Worm (Caenorhabditis elegans) whole organism, young adult: Measurements from ENCODE around the gene fbxl-5.
A peak's percentile ranks its signal among the peaks of the same experiment; 100 is the strongest.

Experiments used
- B0019.2 ChIP-seq: fragments of 200-800 bp; sonication (Bioruptor generic); conservative IDR thresholded peaks from 2 replicates; pipeline ENCODE4 v1.3.6; 2022; ENCODE audit warnings: missing genetic modification reagents, missing genetic modification characterization, missing compliant biosample characterization
- B0035.1 ChIP-seq: sonication (generic microtip); optimal IDR thresholded peaks from 2 replicates; lab custom pipeline; 2016; ENCODE audit warnings: missing genetic modification characterization, mild to moderate bottlenecking, missing compliant biosample characterization, missing genotype, missing genetic modification reagents
- B0261.1 ChIP-seq: sonication (generic microtip); optimal IDR thresholded peaks from 2 replicates; lab custom pipeline; 2016; ENCODE audit warnings: mild to moderate bottlenecking, missing genetic modification characterization, moderate library complexity, missing compliant biosample characterization
- B0336.3 ChIP-seq: fragments of 200-800 bp; sonication (Bioruptor generic); IDR thresholded peaks from 2 replicates; pipeline ENCODE4 v1.3.6; 2022; ENCODE audit warnings: missing genetic modification characterization, missing compliant biosample characterization
- C06A6.2 ChIP-seq: fragments of 200-800 bp; sonication (Bioruptor generic); conservative IDR thresholded peaks from 2 replicates; pipeline ENCODE4 v1.3.6; 2022; ENCODE audit warnings: missing genetic modification characterization, missing compliant biosample characterization
- F10E7.11 ChIP-seq: sonication (generic microtip); optimal IDR thresholded peaks from 2 replicates; lab custom pipeline; 2017; ENCODE audit warnings: mild to moderate bottlenecking, missing genetic modification characterization, moderate library complexity, missing compliant biosample characterization
- F22D6.2 ChIP-seq: sonication (generic microtip); optimal IDR thresholded peaks from 2 replicates; lab custom pipeline; 2016; ENCODE audit warnings: mild to moderate bottlenecking, missing genetic modification characterization, missing compliant biosample characterization
- F33H1.4 ChIP-seq: fragments of 200-800 bp; sonication (Bioruptor generic); IDR thresholded peaks from 2 replicates; pipeline ENCODE4 v1.3.6; 2022; ENCODE audit warnings: missing genetic modification reagents, missing genetic modification characterization, missing compliant biosample characterization
- F39B2.1 ChIP-seq: fragments of 200-800 bp; sonication (Bioruptor generic); IDR thresholded peaks from 2 replicates; pipeline ENCODE4 v1.3.6; 2022; ENCODE audit warnings: missing genetic modification reagents, missing genetic modification characterization, missing compliant biosample characterization
- F52B5.7 ChIP-seq: sonication (generic microtip); optimal IDR thresholded peaks from 2 replicates; lab custom pipeline; 2016; ENCODE audit warnings: mild to moderate bottlenecking, missing genetic modification characterization, missing compliant biosample characterization
- F57C9.4 ChIP-seq: sonication (generic microtip); optimal IDR thresholded peaks from 2 replicates; lab custom pipeline; 2017; ENCODE audit warnings: mild to moderate bottlenecking, missing genetic modification characterization, missing compliant biosample characterization
- K12H6.12 ChIP-seq: fragments of 200-800 bp; sonication (Bioruptor generic); optimal IDR thresholded peaks from 2 replicates; lab custom pipeline; 2018; ENCODE audit warnings: mild to moderate bottlenecking, missing genetic modification characterization, missing compliant biosample characterization
- T26A5.8 ChIP-seq: sonication (generic microtip); optimal IDR thresholded peaks from 2 replicates; lab custom pipeline; 2016; ENCODE audit warnings: missing genetic modification characterization, missing compliant biosample characterization
- Y53G8AR.9 ChIP-seq: fragments of 200-800 bp; sonication (Bioruptor generic); conservative IDR thresholded peaks from 2 replicates; pipeline ENCODE4 v1.3.6; 2022; ENCODE audit warnings: missing genetic modification reagents, missing genetic modification characterization, missing compliant biosample characterization
- akir-1 ChIP-seq: fragments of 200-800 bp; sonication (Bioruptor generic); optimal IDR thresholded peaks from 2 replicates; lab custom pipeline; 2018; ENCODE audit warnings: mild to moderate bottlenecking, missing genetic modification characterization, moderate library complexity, missing compliant biosample characterization
- attf-5 ChIP-seq: fragments of 200-800 bp; sonication (Bioruptor generic); optimal IDR thresholded peaks from 2 replicates; lab custom pipeline; 2018; ENCODE audit warnings: mild to moderate bottlenecking, missing genetic modification characterization, missing compliant biosample characterization
- bed-2 ChIP-seq: fragments of 200-800 bp; sonication (Bioruptor generic); IDR thresholded peaks from 2 replicates; pipeline ENCODE4 v1.3.6; 2022; ENCODE audit warnings: missing genetic modification reagents, missing genetic modification characterization, missing compliant biosample characterization
- ceh-27 ChIP-seq: fragments of 200-800 bp; sonication (Bioruptor generic); optimal IDR thresholded peaks from 2 replicates; lab custom pipeline; 2018; ENCODE audit warnings: mild to moderate bottlenecking, missing genetic modification characterization, moderate library complexity, missing compliant biosample characterization
- ceh-91 ChIP-seq: fragments of 200-800 bp; sonication (Bioruptor generic); IDR thresholded peaks from 2 replicates; pipeline ENCODE4 v1.3.6; 2022; ENCODE audit warnings: missing genetic modification reagents, missing genetic modification characterization, missing compliant biosample characterization
- dpff-1 ChIP-seq: sonication (generic microtip); optimal IDR thresholded peaks from 2 replicates; lab custom pipeline; 2017; ENCODE audit warnings: mild to moderate bottlenecking, missing genetic modification characterization, missing compliant biosample characterization
- egl-18 ChIP-seq: fragments of 200-800 bp; sonication (Bioruptor generic); IDR thresholded peaks from 2 replicates; pipeline ENCODE4 v1.3.6; 2022; ENCODE audit warnings: missing genetic modification reagents, missing genetic modification characterization, missing compliant biosample characterization
- fkh-3 ChIP-seq: sonication (generic microtip); optimal IDR thresholded peaks from 2 replicates; lab custom pipeline; 2016; ENCODE audit warnings: mild to moderate bottlenecking, missing genetic modification characterization, missing compliant biosample characterization
- gei-17 ChIP-seq: fragments of 200-800 bp; sonication (Bioruptor generic); optimal IDR thresholded peaks from 2 replicates; lab custom pipeline; 2018; ENCODE audit warnings: mild to moderate bottlenecking, missing genetic modification characterization, missing compliant biosample characterization
- hrde-1 ChIP-seq: sonication (generic microtip); optimal IDR thresholded peaks from 2 replicates; lab custom pipeline; 2016; ENCODE audit warnings: missing genetic modification characterization, mild to moderate bottlenecking, missing compliant biosample characterization, moderate library complexity, missing genotype, missing genetic modification reagents, borderline replicate concordance
- lin-35 ChIP-seq, 3 experiments: fragments of 150-350 bp in 2 of 3; sonication (generic microtip) in 1 of 3; optimal IDR thresholded peaks; 2 replicates each; lab custom pipeline; 2014 to 2018; ENCODE audit warnings: missing biosample characterization in 3 of 3, missing genetic modification characterization in 3 of 3, missing genetic modification reagents in 3 of 3
- lin-40 ChIP-seq: sonication (generic microtip); optimal IDR thresholded peaks from 2 replicates; lab custom pipeline; 2016; ENCODE audit warnings: missing genetic modification characterization, mild to moderate bottlenecking, missing compliant biosample characterization, missing genotype, missing genetic modification reagents
- lin-54 ChIP-seq: fragments of 200-800 bp; sonication (Bioruptor generic); optimal IDR thresholded peaks from 2 replicates; lab custom pipeline; 2018; ENCODE audit warnings: mild to moderate bottlenecking, missing genetic modification characterization, missing compliant biosample characterization
- lsl-1 ChIP-seq: fragments of 200-800 bp; sonication (Bioruptor generic); optimal IDR thresholded peaks from 2 replicates; lab custom pipeline; 2018; ENCODE audit warnings: mild to moderate bottlenecking, missing genetic modification characterization, moderate library complexity, missing compliant biosample characterization
- mel-28 ChIP-seq: sonication (generic microtip); optimal IDR thresholded peaks from 2 replicates; lab custom pipeline; 2016; ENCODE audit warnings: borderline replicate concordance, mild to moderate bottlenecking, missing genetic modification characterization, missing compliant biosample characterization
- nfya-2 ChIP-seq: fragments of 200-800 bp; sonication (Bioruptor generic); IDR thresholded peaks from 2 replicates; pipeline ENCODE4 v1.3.6; 2022; ENCODE audit warnings: missing genetic modification reagents, missing genetic modification characterization, missing compliant biosample characterization
- nhr-120 ChIP-seq: fragments of 200-800 bp; sonication (Bioruptor generic); IDR thresholded peaks from 2 replicates; pipeline ENCODE4 v1.3.6; 2022; ENCODE audit warnings: missing genetic modification characterization, missing compliant biosample characterization
- nhr-80 ChIP-seq: sonication (generic microtip); optimal IDR thresholded peaks from 2 replicates; lab custom pipeline; 2016; ENCODE audit warnings: missing genetic modification characterization, missing compliant biosample characterization
- pbrm-1 ChIP-seq: fragments of 200-800 bp; sonication (Bioruptor generic); IDR thresholded peaks from 2 replicates; pipeline ENCODE4 v1.3.6; 2022; ENCODE audit warnings: missing genetic modification reagents, missing genetic modification characterization, missing compliant biosample characterization
- snpc-3.4 ChIP-seq: sonication (generic microtip); optimal IDR thresholded peaks from 2 replicates; lab custom pipeline; 2017; ENCODE audit warnings: missing genetic modification characterization, mild to moderate bottlenecking, missing compliant biosample characterization, antibody characterized with exemption, moderate library complexity, missing genotype, missing genetic modification reagents
- snpc-4 ChIP-seq, 5 experiments: fragments of 150-350 bp in 1 of 5; sonication (generic microtip) in 4 of 5; optimal IDR thresholded peaks; 2 replicates each; lab custom pipeline; 2014 to 2018; ENCODE audit warnings: missing genetic modification characterization in 5 of 5, missing biosample characterization in 3 of 5, antibody characterized with exemption in 2 of 5, mild to moderate bottlenecking in 2 of 5, missing compliant biosample characterization in 2 of 5, missing genotype in 2 of 5, moderate library complexity in 2 of 5, missing genetic modification reagents in 1 of 5
- somi-1 ChIP-seq: fragments of 200-800 bp; sonication (Bioruptor generic); optimal IDR thresholded peaks from 2 replicates; lab custom pipeline; 2018; ENCODE audit warnings: mild to moderate bottlenecking, missing genetic modification characterization, missing compliant biosample characterization
- sptf-2 ChIP-seq: fragments of 200-800 bp; sonication (Bioruptor generic); optimal IDR thresholded peaks from 2 replicates; lab custom pipeline; 2018; ENCODE audit warnings: mild to moderate bottlenecking, missing genetic modification characterization, missing compliant biosample characterization
- tlf-1 ChIP-seq: fragments of 200-800 bp; sonication (Bioruptor generic); optimal IDR thresholded peaks from 2 replicates; lab custom pipeline; 2018; ENCODE audit warnings: mild to moderate bottlenecking, missing genetic modification characterization, missing compliant biosample characterization
- unc-130 ChIP-seq: sonication (generic microtip); optimal IDR thresholded peaks from 2 replicates; lab custom pipeline; 2016; ENCODE audit warnings: missing genetic modification reagents, missing genetic modification characterization, missing compliant biosample characterization
- xnd-1 ChIP-seq: sonication (generic microtip); optimal IDR thresholded peaks from 2 replicates; lab custom pipeline; 2016; ENCODE audit warnings: missing genotype, missing genetic modification reagents, missing genetic modification characterization, missing compliant biosample characterization
- ztf-22 ChIP-seq: fragments of 200-800 bp; sonication (Bioruptor generic); optimal IDR thresholded peaks from 2 replicates; lab custom pipeline; 2018; ENCODE audit warnings: mild to moderate bottlenecking, missing genetic modification characterization, moderate library complexity, missing compliant biosample characterization

fbxl-5 gene

DNA sequence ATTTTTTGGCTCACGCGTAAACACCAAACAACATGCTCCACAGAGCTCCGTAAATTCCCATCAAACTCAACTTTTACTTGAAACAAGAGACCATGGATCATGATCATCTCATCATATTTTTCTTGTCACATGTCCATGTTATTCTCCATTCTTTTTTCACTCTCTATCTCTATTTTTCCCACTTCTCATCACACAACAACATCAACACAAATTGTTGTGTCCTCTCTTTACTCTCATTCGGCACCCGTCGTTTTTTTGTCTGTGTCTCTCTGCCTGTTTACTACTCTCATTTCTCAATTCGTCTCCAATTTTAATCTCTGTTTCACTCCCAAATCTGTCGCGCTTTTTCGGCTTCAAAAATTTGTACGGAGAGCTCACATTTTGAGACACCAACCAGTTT is 16.6 kb downstream of the fbxl-5 start (continued):
- TF ChIP-seq B0035.1 (tag; lab: Kevin White, UChicago) (no peak), pbrm-1 (GFP tag; lab: Robert Waterston, UW) (no peak), K12H6.12 (tag; lab: Kevin White, UChicago) (peak; percentile 73), snpc-3.4 (tag; lab: Kevin White, UChicago) (no peak), B0261.1 (tag; lab: Kevin White, UChicago) (no peak), lsl-1 (GFP tag; lab: Kevin White, UChicago) (no peak), lin-35 (GFP tag; optimal IDR thresholded peaks at IDR 0.05; lab: Kevin White, UChicago) (peak in 1 of 3 experiments; percentile 5), lin-40 (tag; lab: Kevin White, UChicago) (peak; percentile 33), egl-18 (GFP tag; lab: Robert Waterston, UW) (no peak), somi-1 (GFP tag; lab: Kevin White, UChicago) (peak; percentile 61), F39B2.1 (GFP tag; lab: Robert Waterston, UW) (no peak), dpff-1 (tag; lab: Kevin White, UChicago) (no peak), snpc-4 (GFP tag; optimal IDR thresholded peaks at IDR 0.05; lab: Kevin White, UChicago) (no peak), snpc-4 (tag; optimal IDR thresholded peaks at IDR 0.05; lab: Kevin White, UChicago) (no peak), mel-28 (tag; lab: Kevin White, UChicago) (no peak), ceh-91 (GFP tag; lab: Robert Waterston, UW) (no peak), F57C9.4 (no peak), bed-2 (GFP tag; lab: Robert Waterston, UW) (no peak), B0336.3 (GFP tag; lab: Robert Waterston, UW) (no peak), F22D6.2 (no peak), C06A6.2 (no peak), B0019.2 (GFP tag; lab: Robert Waterston, UW) (no peak), tlf-1 (no peak)

DNA sequence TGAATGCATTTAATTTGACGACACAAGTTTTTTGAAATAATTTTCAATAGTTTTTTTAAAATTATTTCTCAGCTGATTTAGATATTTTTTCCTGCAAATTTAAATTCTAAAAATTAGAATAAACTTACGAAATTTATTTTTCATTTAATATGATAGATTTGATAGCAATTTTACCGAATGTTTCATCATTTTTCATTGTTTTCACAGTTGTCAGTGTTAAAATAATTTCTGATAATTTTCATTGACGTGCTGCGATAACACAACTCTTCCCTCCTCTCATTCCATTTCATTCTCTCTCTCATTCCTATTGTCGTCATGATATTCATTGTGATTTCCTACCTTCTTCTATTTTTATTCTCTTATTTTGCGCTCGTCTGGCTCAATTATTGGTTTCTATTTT is 17.5 kb downstream of the fbxl-5 start, which contains the start of gene hint-3:
Gene hint-3, plus strand, starts transcription at position 301 of the 400 bp plus-strand sequence.
- TF ChIP-seq ceh-27 (GFP tag; lab: Kevin White, UChicago) (no peak), nhr-80 (tag; lab: Kevin White, UChicago) (peak; percentile 28)
- TF ChIP-seq, all 124 proteins: peak for 1

DNA sequence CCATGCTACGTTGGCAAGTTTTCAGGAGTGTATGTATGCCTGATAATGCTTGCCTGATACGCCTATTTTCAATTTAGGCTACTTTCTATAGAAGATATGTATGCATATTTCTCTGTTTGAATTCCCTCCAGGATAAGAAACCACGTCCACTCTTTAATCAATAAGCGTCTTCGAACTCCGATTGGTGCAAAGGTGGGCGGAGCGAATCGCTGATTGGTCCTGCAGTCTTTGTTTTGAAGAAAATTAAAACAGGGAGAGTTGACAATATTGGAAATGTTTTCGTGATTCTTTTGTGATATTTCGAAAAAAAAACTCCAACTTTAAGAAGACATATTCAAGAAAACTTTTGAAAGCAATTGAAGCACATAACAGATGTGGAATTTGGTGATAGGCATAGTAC is 19.2 kb downstream of the fbxl-5 start:
- no peak for TF ChIP-seq akir-1 (GFP tag; lab: Kevin White, UChicago)
- 0 out of 2 replicates have a peak, but pooled peaks have one; percentile 1 for TF ChIP-seq Y53G8AR.9 (GFP tag; lab: Robert Waterston, UW)

DNA sequence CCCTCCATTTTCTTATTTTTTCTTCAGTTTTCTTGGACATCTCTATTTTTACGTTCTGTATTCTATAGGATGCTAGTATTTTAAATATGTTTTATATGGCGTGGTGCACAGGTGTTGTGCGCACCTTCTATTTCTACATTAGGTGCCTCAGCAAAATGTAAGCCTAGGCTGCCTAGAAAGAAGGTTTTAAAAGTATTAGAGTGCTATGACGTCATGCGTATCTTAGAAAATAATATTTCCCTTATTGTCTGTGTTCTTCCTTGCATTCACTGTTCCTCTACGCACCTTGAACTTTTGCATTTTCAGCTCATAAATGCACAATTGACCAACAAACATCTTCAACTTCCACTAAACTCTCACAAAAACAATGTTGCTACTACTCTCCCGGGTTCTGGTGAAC is 28.3 kb downstream of the fbxl-5 start, which contains the start of gene frpr-3:
Gene frpr-3, plus strand, starts transcription at position 301 of the 400 bp plus-strand sequence.
- no peak for TF ChIP-seq B0035.1 (tag; lab: Kevin White, UChicago)
- TF ChIP-seq unc-130 (GFP tag; lab: Kevin White, UChicago): no peak
- TF ChIP-seq ztf-22: no peak
- TF ChIP-seq lin-54 (GFP tag; lab: Kevin White, UChicago): no peak

DNA sequence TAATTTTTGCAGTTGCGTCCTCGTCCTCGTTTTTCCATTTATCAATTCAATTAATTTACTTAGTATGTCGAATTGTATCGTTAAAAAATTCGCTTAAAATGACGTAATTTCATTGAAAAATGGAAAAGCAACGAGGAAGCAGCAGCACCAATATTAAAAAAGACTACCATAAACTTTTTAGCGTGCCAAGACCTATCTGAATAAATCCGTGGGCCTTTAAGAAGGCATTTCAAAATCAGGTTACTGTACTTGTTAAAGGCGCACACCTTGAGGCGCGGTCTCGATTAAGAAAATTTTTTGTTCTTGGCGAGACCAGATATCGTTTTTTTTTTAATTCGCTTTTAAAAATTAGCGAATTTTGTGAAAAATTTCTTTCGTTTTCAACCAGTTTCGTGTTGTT is 30.9 kb downstream of the fbxl-5 start:
- no peak for TF ChIP-seq F10E7.11 (tag; lab: Kevin White, UChicago)
- TF ChIP-seq F52B5.7 (tag; lab: Kevin White, UChicago): no peak
- TF ChIP-seq lsl-1 (GFP tag; lab: Kevin White, UChicago): peak; percentile 71
- no peak for TF ChIP-seq ceh-27 (GFP tag; lab: Kevin White, UChicago)
- no peak for TF ChIP-seq B0336.3 (GFP tag; lab: Robert Waterston, UW)
- no peak for TF ChIP-seq gei-17 (GFP tag; lab: Kevin White, UChicago)
- TF ChIP-seq nfya-2 (GFP tag; lab: Robert Waterston, UW): no peak
- TF ChIP-seq K12H6.12 (tag; lab: Kevin White, UChicago): no peak
- no peak for TF ChIP-seq attf-5 (GFP tag; lab: Kevin White, UChicago)
- TF ChIP-seq xnd-1 (tag; lab: Kevin White, UChicago): peak; percentile 20
- no peak for TF ChIP-seq T26A5.8 (tag; lab: Kevin White, UChicago)
- no peak for TF ChIP-seq fkh-3 (tag; lab: Kevin White, UChicago)
- TF ChIP-seq snpc-3.4 (tag; lab: Kevin White, UChicago): no peak
- no peak for TF ChIP-seq nhr-120
- TF ChIP-seq F33H1.4 (GFP tag; lab: Robert Waterston, UW): peak; percentile 57
- TF ChIP-seq sptf-2 (GFP tag; lab: Kevin White, UChicago): no peak
- no peak for TF ChIP-seq hrde-1 (tag; lab: Kevin White, UChicago)
